Fruit fly (Drosophila melanogaster) whole organism, adult: ENCODE data around the gene Rpn12.

ENCODE experiments used
- CG12768 ChIP-seq: fragments of 200-800 bp; sonication (Bioruptor generic); optimal IDR thresholded peaks from 2 replicates; lab custom pipeline; 2017; ENCODE audit warnings: missing biosample characterization, missing genetic modification characterization, mild to moderate bottlenecking, moderate library complexity, missing genetic modification reagents
- CG1620 ChIP-seq: fragments of 200-800 bp; sonication (Bioruptor generic); optimal IDR thresholded peaks from 2 replicates; lab custom pipeline; 2016; ENCODE audit warnings: missing biosample characterization, missing genetic modification characterization
- CG33017 ChIP-seq: fragments of 200-800 bp; sonication (Bioruptor generic); optimal IDR thresholded peaks from 2 replicates; lab custom pipeline; 2018; ENCODE audit warnings: missing biosample characterization, mild to moderate bottlenecking, missing genetic modification characterization, moderate library complexity
- CG7101 ChIP-seq: fragments of 200-800 bp; sonication (Bioruptor generic); optimal IDR thresholded peaks from 2 replicates; lab custom pipeline; 2018; ENCODE audit warnings: missing biosample characterization, mild to moderate bottlenecking, missing genetic modification characterization, moderate library complexity
- Crg-1 ChIP-seq: fragments of 200-800 bp; sonication (Bioruptor generic); optimal IDR thresholded peaks from 2 replicates; lab custom pipeline; 2016; ENCODE audit warnings: missing biosample characterization, missing genetic modification characterization
- bab1 ChIP-seq: fragments of 200-800 bp; sonication (Bioruptor generic); optimal IDR thresholded peaks from 3 replicates; lab custom pipeline; 2019; ENCODE audit warnings: missing biosample characterization, mild to moderate bottlenecking, missing genetic modification characterization, moderate library complexity
- cnc ChIP-seq, 2 experiments: fragments of >200 bp; optimal IDR thresholded peaks; 2 replicates each; lab custom pipeline; 2017
- kay ChIP-seq: fragments of 200-800 bp; sonication (Bioruptor generic); peaks from one replicate; lab custom pipeline; 2016; ENCODE audit warnings: missing biosample characterization, missing genetic modification characterization, borderline replicate concordance
- ovo ChIP-seq: fragments of 200-800 bp; sonication (Bioruptor generic); optimal IDR thresholded peaks from 2 replicates; lab custom pipeline; 2016; ENCODE audit warnings: missing biosample characterization, missing genetic modification characterization
- tj ChIP-seq: fragments of 200-800 bp; sonication (Bioruptor generic); optimal IDR thresholded peaks from 3 replicates; lab custom pipeline; 2017; ENCODE audit warnings: missing biosample characterization, mild to moderate bottlenecking, missing genetic modification characterization, moderate library complexity
- toe ChIP-seq: fragments of 200-800 bp; sonication (Bioruptor generic); optimal IDR thresholded peaks from 2 replicates; lab custom pipeline; 2016; ENCODE audit warnings: missing biosample characterization, missing genetic modification characterization

- TF ChIP-seq kay (GFP tag; lab: Kevin White, UChicago) (no peak), CG1620 (GFP tag; lab: Kevin White, UChicago) (no peak), CG12768 (GFP tag; lab: Kevin White, UChicago) (peak; percentile 2), toe (GFP tag; lab: Kevin White, UChicago) (no peak), tj (peak; percentile 33), CG33017 (tag; lab: Kevin White, UChicago) (peak; percentile 63), cnc (optimal IDR thresholded peaks at IDR 0.05; lab: Kevin White, UChicago) (peak in 1 of 2 experiments; percentile 35), ovo (GFP tag; lab: Kevin White, UChicago) (no peak), bab1 (GFP tag; lab: Kevin White, UChicago) (peak; percentile 61), CG7101 (tag; lab: Kevin White, UChicago) (peak; percentile 62), Crg-1 (GFP tag; lab: Kevin White, UChicago) (peak; percentile 16)
Measured at dm6 chr3L:16582678-16583315, at the start of gene Rpn12.
